Worm (Caenorhabditis elegans): ENCODE results near the gene Y70G10A.4.

ce11 chrIII:10196796-10197195 lies 25.2 kb upstream of the Y70G10A.4 start:
- TF ChIP-seq mep-1 (tag; optimal IDR thresholded peaks at IDR 0.05), result no peak
- TF ChIP-seq elt-1 (tag; optimal IDR thresholded peaks at IDR 0.05; ENCODE audit: borderline replicate concordance, insufficient read depth), result no peak
- no peak for TF ChIP-seq lsy-2 (tag; optimal IDR thresholded peaks at IDR 0.05)
- TF ChIP-seq ces-1 (GFP tag; optimal IDR thresholded peaks at IDR 0.05), result no peak
- TF ChIP-seq unc-62 (GFP tag; optimal IDR thresholded peaks at IDR 0.05), result no peak

Measured in whole organism, mixed stage, embryonic.